Fruit fly (Drosophila melanogaster) whole organism, embryonic: ENCODE measurements around the gene JMJD5.

Source experiments
- Aef1 ChIP-seq: fragments of 200-800 bp; sonication (Bioruptor generic); IDR thresholded peaks from 3 replicates; pipeline ENCODE4 v1.3.6; 2022; ENCODE audit warnings: missing biosample characterization, missing genetic modification characterization
- Atf6 ChIP-seq: fragments of 200-800 bp; sonication (Bioruptor generic); IDR thresholded peaks from 2 replicates; pipeline ENCODE4 v1.3.6; 2022; ENCODE audit warnings: missing biosample characterization, missing genetic modification characterization
- CG10462 ChIP-seq: fragments of 200-800 bp; sonication (Bioruptor generic); optimal IDR thresholded peaks from 2 replicates; lab custom pipeline; 2016; ENCODE audit warnings: missing biosample characterization, missing genetic modification characterization
- CG10543 ChIP-seq: fragments of 200-800 bp; sonication (Bioruptor generic); optimal IDR thresholded peaks from 3 replicates; lab custom pipeline; 2017; ENCODE audit warnings: missing biosample characterization, mild to moderate bottlenecking, missing genetic modification characterization, moderate library complexity
- CG11093 ChIP-seq: fragments of 200-800 bp; sonication (Bioruptor generic); IDR thresholded peaks from 3 replicates; pipeline ENCODE4 v1.3.6; 2022; ENCODE audit warnings: missing biosample characterization, missing genetic modification characterization
- CG12071 ChIP-seq: fragments of 200-800 bp; sonication (Bioruptor generic); optimal IDR thresholded peaks from 3 replicates; lab custom pipeline; 2018; ENCODE audit warnings: missing biosample characterization, mild to moderate bottlenecking, missing genetic modification characterization
- CG12155 ChIP-seq: fragments of 200-800 bp; sonication (Bioruptor generic); optimal IDR thresholded peaks from 3 replicates; lab custom pipeline; 2016; ENCODE audit warnings: missing biosample characterization, missing genetic modification characterization
- CG1233 ChIP-seq: fragments of 200-800 bp; sonication (Bioruptor generic); optimal IDR thresholded peaks from 4 replicates; lab custom pipeline; 2018; ENCODE audit warnings: missing biosample characterization, mild to moderate bottlenecking, missing genetic modification characterization
- CG13287 ChIP-seq: fragments of 200-800 bp; sonication (Bioruptor generic); IDR thresholded peaks from 2 replicates; pipeline ENCODE4 v1.3.6; 2022; ENCODE audit warnings: missing biosample characterization, missing genetic modification characterization; ENCODE audit not compliant: partially characterized antibody
- CG13296 ChIP-seq: fragments of 200-800 bp; sonication (Bioruptor generic); optimal IDR thresholded peaks from 3 replicates; lab custom pipeline; 2018; ENCODE audit warnings: missing biosample characterization, mild to moderate bottlenecking, missing genetic modification characterization
- CG13424 ChIP-seq: fragments of 200-800 bp; sonication (Bioruptor generic); optimal IDR thresholded peaks from 2 replicates; lab custom pipeline; 2019; ENCODE audit warnings: missing biosample characterization, mild to moderate bottlenecking, missing genetic modification characterization, moderate library complexity
- CG15696 ChIP-seq: fragments of 200-800 bp; sonication (Bioruptor generic); optimal IDR thresholded peaks from 2 replicates; lab custom pipeline; 2019; ENCODE audit warnings: missing biosample characterization, mild to moderate bottlenecking, missing genetic modification characterization, moderate library complexity
- CG1602 ChIP-seq: fragments of 200-800 bp; sonication (Bioruptor generic); optimal IDR thresholded peaks from 3 replicates; lab custom pipeline; 2016; ENCODE audit warnings: missing biosample characterization, missing genetic modification characterization
- CG16863 ChIP-seq: fragments of 200-800 bp; sonication (Bioruptor generic); optimal IDR thresholded peaks from 3 replicates; lab custom pipeline; 2016; ENCODE audit warnings: missing biosample characterization, missing genetic modification characterization
- CG17385 ChIP-seq: fragments of 200-800 bp; sonication (Bioruptor generic); optimal IDR thresholded peaks from 3 replicates; lab custom pipeline; 2018; ENCODE audit warnings: missing biosample characterization, mild to moderate bottlenecking, missing genetic modification characterization
- CG2120 ChIP-seq: fragments of 200-800 bp; sonication (Bioruptor generic); optimal IDR thresholded peaks from 3 replicates; lab custom pipeline; 2016; ENCODE audit warnings: missing biosample characterization, missing genetic modification characterization
- CG30020 ChIP-seq: fragments of 200-800 bp; optimal IDR thresholded peaks from 2 replicates; lab custom pipeline; 2019; ENCODE audit warnings: missing biosample characterization, mild to moderate bottlenecking, missing genetic modification characterization, moderate library complexity
- CG3163 ChIP-seq: fragments of 200-800 bp; sonication (Bioruptor generic); optimal IDR thresholded peaks from 3 replicates; lab custom pipeline; 2016; ENCODE audit warnings: missing biosample characterization, missing genetic modification characterization
- CG32532 ChIP-seq: fragments of 200-800 bp; sonication (Bioruptor generic); IDR thresholded peaks from 2 replicates; pipeline ENCODE4 v1.3.6; 2022; ENCODE audit warnings: missing biosample characterization, missing genetic modification characterization
- CG34376 ChIP-seq: fragments of 200-800 bp; sonication (Bioruptor generic); optimal IDR thresholded peaks from 2 replicates; lab custom pipeline; 2018; ENCODE audit warnings: missing biosample characterization, mild to moderate bottlenecking, missing genetic modification characterization
- CG3847 ChIP-seq: fragments of 200-800 bp; sonication (Bioruptor generic); IDR thresholded peaks from 2 replicates; pipeline ENCODE4 v1.3.6; 2022; ENCODE audit warnings: missing biosample characterization, missing genetic modification characterization
- CG42726 ChIP-seq: fragments of 200-800 bp; sonication (Bioruptor generic); IDR thresholded peaks from 2 replicates; pipeline ENCODE4 v1.3.6; 2022; ENCODE audit warnings: missing biosample characterization, missing genetic modification characterization; ENCODE audit not compliant: partially characterized antibody
- CG43689 ChIP-seq: fragments of 200-800 bp; sonication (Bioruptor generic); IDR thresholded peaks from 2 replicates; pipeline ENCODE4 v1.3.6; 2022; ENCODE audit warnings: missing biosample characterization, missing genetic modification characterization
- CG4707 ChIP-seq: fragments of 200-800 bp; sonication (Bioruptor generic); optimal IDR thresholded peaks from 2 replicates; lab custom pipeline; 2018; ENCODE audit warnings: missing biosample characterization, mild to moderate bottlenecking, missing genetic modification characterization, moderate library complexity
- CG5953 ChIP-seq: fragments of 200-800 bp; sonication (Bioruptor generic); IDR thresholded peaks from 2 replicates; pipeline ENCODE4 v1.3.6; 2022; ENCODE audit warnings: missing biosample characterization, missing genetic modification characterization
- CG7963 ChIP-seq: fragments of 200-800 bp; sonication (Bioruptor generic); IDR thresholded peaks from 3 replicates; pipeline ENCODE4 v1.3.6; 2022; ENCODE audit warnings: missing biosample characterization, missing genetic modification characterization; ENCODE audit not compliant: partially characterized antibody
- CoRest ChIP-seq: fragments of 200-800 bp; sonication (Bioruptor generic); optimal IDR thresholded peaks from 3 replicates; lab custom pipeline; 2018; ENCODE audit warnings: missing biosample characterization, mild to moderate bottlenecking, missing genetic modification characterization, moderate library complexity
- D19B ChIP-seq: fragments of 200-800 bp; sonication (Bioruptor generic); optimal IDR thresholded peaks from 2 replicates; lab custom pipeline; 2017; ENCODE audit warnings: missing biosample characterization, mild to moderate bottlenecking, missing genetic modification characterization
- Drgx ChIP-seq: fragments of 200-800 bp; sonication (Bioruptor generic); IDR thresholded peaks from 2 replicates; pipeline ENCODE4 v1.3.6; 2022; ENCODE audit warnings: missing biosample characterization, missing genetic modification characterization
- E2f2 ChIP-seq: fragments of 200-800 bp; sonication (Bioruptor generic); IDR thresholded peaks from 2 replicates; pipeline ENCODE4 v1.3.6; 2022; ENCODE audit warnings: missing biosample characterization, missing genetic modification characterization
- Jarid2 ChIP-seq: fragments of 200-800 bp; sonication (Bioruptor generic); optimal IDR thresholded peaks from 3 replicates; lab custom pipeline; 2017; ENCODE audit warnings: mild to moderate bottlenecking, missing biosample characterization, missing genetic modification reagents, missing genetic modification characterization
- Lpt ChIP-seq: fragments of >200 bp; optimal IDR thresholded peaks from 2 replicates; lab custom pipeline; 2018; ENCODE audit warnings: missing biosample characterization, missing genetic modification characterization
- Mrtf ChIP-seq: fragments of 200-800 bp; sonication (Bioruptor generic); IDR thresholded peaks from 3 replicates; pipeline ENCODE4 v1.3.6; 2022; ENCODE audit warnings: missing biosample characterization, missing genetic modification characterization
- NC2β ChIP-seq: fragments of 200-800 bp; sonication (Bioruptor generic); optimal IDR thresholded peaks from 2 replicates; lab custom pipeline; 2016; ENCODE audit warnings: missing biosample characterization, missing genetic modification characterization
- Ptx1 ChIP-seq: fragments of 200-800 bp; sonication (Bioruptor generic); IDR thresholded peaks from 2 replicates; pipeline ENCODE4 v1.3.6; 2022; ENCODE audit warnings: missing biosample characterization, missing genetic modification characterization
- Rx ChIP-seq: fragments of 200-800 bp; sonication (Bioruptor generic); IDR thresholded peaks from 2 replicates; pipeline ENCODE4 v1.3.6; 2022; ENCODE audit warnings: missing biosample characterization, missing genetic modification characterization
- Side ChIP-seq: fragments of 200-800 bp; sonication (Bioruptor generic); optimal IDR thresholded peaks from 2 replicates; lab custom pipeline; 2016; ENCODE audit warnings: missing biosample characterization, missing genetic modification characterization
- Vsx1 ChIP-seq: fragments of 200-800 bp; sonication (Bioruptor generic); optimal IDR thresholded peaks from 2 replicates; lab custom pipeline; 2017; ENCODE audit warnings: missing biosample characterization, mild to moderate bottlenecking, missing genetic modification characterization, missing genetic modification reagents
- cad ChIP-seq: fragments of >200 bp; optimal IDR thresholded peaks from 2 replicates; lab custom pipeline; 2017; ENCODE audit warnings: missing biosample characterization, missing genetic modification characterization
- chm ChIP-seq: fragments of 200-800 bp; sonication (Bioruptor generic); IDR thresholded peaks from 2 replicates; pipeline ENCODE4 v1.3.6; 2022; ENCODE audit warnings: missing biosample characterization, missing genetic modification characterization
- dysf ChIP-seq: fragments of 200-800 bp; sonication (Bioruptor generic); IDR thresholded peaks from 3 replicates; pipeline ENCODE4 v1.3.6; 2022; ENCODE audit warnings: missing biosample characterization, missing genetic modification characterization
- eyg ChIP-seq: fragments of 200-800 bp; sonication (Bioruptor generic); optimal IDR thresholded peaks from 3 replicates; lab custom pipeline; 2016; ENCODE audit warnings: missing biosample characterization, missing genetic modification characterization
- jumu ChIP-seq: fragments of 200-800 bp; sonication (Bioruptor generic); optimal IDR thresholded peaks from 3 replicates; lab custom pipeline; 2016; ENCODE audit warnings: missing biosample characterization, missing genetic modification characterization
- maf-S ChIP-seq: fragments of 200-800 bp; sonication (Bioruptor generic); optimal IDR thresholded peaks from 2 replicates; lab custom pipeline; 2016; ENCODE audit warnings: missing biosample characterization, missing genetic modification characterization
- nerfin-2 ChIP-seq: fragments of 200-800 bp; sonication (Bioruptor generic); IDR thresholded peaks from 2 replicates; pipeline ENCODE4 v1.3.6; 2022; ENCODE audit warnings: missing biosample characterization, missing genetic modification characterization; ENCODE audit not compliant: partially characterized antibody
- nmo ChIP-seq: fragments of 200-800 bp; sonication (Bioruptor generic); optimal IDR thresholded peaks from 2 replicates; lab custom pipeline; 2018; ENCODE audit warnings: missing biosample characterization, mild to moderate bottlenecking, missing genetic modification characterization, moderate library complexity
- row ChIP-seq: fragments of 200-800 bp; sonication (Bioruptor generic); IDR thresholded peaks from 3 replicates; pipeline ENCODE4 v1.3.6; 2022; ENCODE audit warnings: missing biosample characterization, missing genetic modification characterization
- sens ChIP-seq: fragments of 200-800 bp; sonication (Bioruptor generic); peaks from one replicate; lab custom pipeline; 2016; ENCODE audit warnings: missing biosample characterization, missing genetic modification characterization
- sisA ChIP-seq: fragments of 200-800 bp; sonication (Bioruptor generic); IDR thresholded peaks from 2 replicates; pipeline ENCODE4 v1.3.6; 2022; ENCODE audit warnings: missing biosample characterization, missing genetic modification characterization
- sqz ChIP-seq: fragments of 200-800 bp; sonication (Bioruptor generic); optimal IDR thresholded peaks from 3 replicates; lab custom pipeline; 2018; ENCODE audit warnings: missing biosample characterization, mild to moderate bottlenecking, missing genetic modification characterization
- tgo ChIP-seq: fragments of 200-800 bp; sonication (Bioruptor generic); IDR thresholded peaks from 3 replicates; pipeline ENCODE4 v1.3.6; 2022; ENCODE audit warnings: missing biosample characterization, missing genetic modification characterization
- wor ChIP-seq: fragments of 200-800 bp; sonication (Bioruptor generic); IDR thresholded peaks from 2 replicates; pipeline ENCODE4 v1.3.6; 2022; ENCODE audit warnings: missing biosample characterization, missing genetic modification characterization

Gene JMJD5

DNA sequence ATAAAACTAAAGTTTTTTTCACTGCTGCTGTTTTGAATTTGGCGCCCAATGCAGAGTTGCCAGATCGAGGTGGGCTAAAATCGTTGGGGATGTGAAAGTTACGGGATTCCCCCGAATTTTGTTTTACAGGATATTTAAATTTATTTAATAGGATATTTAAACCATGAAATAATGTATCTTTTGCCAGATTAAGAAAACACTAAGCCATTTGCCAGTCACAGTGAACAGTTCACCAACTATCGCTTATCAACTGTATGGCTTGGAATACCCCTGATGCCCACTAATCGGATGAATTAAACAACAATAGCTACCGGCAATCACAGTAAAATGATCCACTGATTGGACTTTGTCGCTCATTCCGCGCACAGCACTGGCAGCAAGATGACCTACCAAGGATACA, 9.9 kb upstream of the JMJD5 start, which contains the start of gene Dci (continued):
- TF ChIP-seq D19B (GFP tag; lab: Kevin White, UChicago), result no peak
- TF ChIP-seq Jarid2 (GFP tag; lab: Kevin White, UChicago), result no peak
- no peak for TF ChIP-seq Drgx
- no peak for TF ChIP-seq CG1233 (GFP tag; lab: Kevin White, UChicago)
- peak; percentile 96 for TF ChIP-seq E2f2 (GFP tag; lab: Robert Waterston, UW)
- peak; percentile 96 for TF ChIP-seq row (GFP tag; lab: Robert Waterston, UW)
- TF ChIP-seq CG42726 (GFP tag; lab: Robert Waterston, UW), result peak; percentile 48; the same call in 1 of the 2 replicates
- TF ChIP-seq CG16863, result peak; percentile 46
- TF ChIP-seq sqz (GFP tag; lab: Kevin White, UChicago), result no peak
- no peak for TF ChIP-seq cad (GFP tag; lab: Kevin White, UChicago)
- TF ChIP-seq CG3847 (GFP tag; lab: Robert Waterston, UW), result peak; percentile 88
- TF ChIP-seq chm, result no peak
- TF ChIP-seq CG13296 (GFP tag; lab: Kevin White, UChicago), result no peak
- peak; percentile 71 for TF ChIP-seq CG1602 (GFP tag; lab: Kevin White, UChicago)
- TF ChIP-seq CG13424 (tag; lab: Kevin White, UChicago), result peak; percentile 68
- peak; percentile 39 for TF ChIP-seq CG10462 (GFP tag; lab: Kevin White, UChicago)
- peak; percentile 65 for TF ChIP-seq CG7963
- peak; percentile 57 for TF ChIP-seq CG5953
- no peak for TF ChIP-seq Lpt (GFP tag; lab: Kevin White, UChicago)
- TF ChIP-seq CG13287 (GFP tag; lab: Robert Waterston, UW), result peak; percentile 91
- TF ChIP-seq Vsx1 (GFP tag; lab: Kevin White, UChicago), result no peak
- peak; percentile 72 for TF ChIP-seq jumu
- TF ChIP-seq CG4707 (GFP tag; lab: Kevin White, UChicago), result no peak
- peak; percentile 81 for TF ChIP-seq CG32532 (GFP tag; lab: Robert Waterston, UW)
- peak; percentile 91 for TF ChIP-seq sisA (GFP tag; lab: Robert Waterston, UW)
- TF ChIP-seq CG30020 (tag; lab: Kevin White, UChicago), result no peak
- TF ChIP-seq CoRest (tag; lab: Kevin White, UChicago), result peak; percentile 84
- no peak for TF ChIP-seq eyg (GFP tag; lab: Kevin White, UChicago)
- TF ChIP-seq CG15696 (tag; lab: Kevin White, UChicago), result peak; percentile 43
- TF ChIP-seq CG43689 (GFP tag; lab: Robert Waterston, UW), result 0 out of 2 replicates have a peak, but pooled peaks have one; percentile 16
- TF ChIP-seq CG34376 (GFP tag; lab: Kevin White, UChicago), result no peak
- TF ChIP-seq Mrtf, result 0 out of 3 replicates have a peak, but pooled peaks have one; percentile 38
- peak; percentile 78 for TF ChIP-seq Rx (GFP tag; lab: Robert Waterston, UW)
- TF ChIP-seq nmo (GFP tag; lab: Kevin White, UChicago), result peak; percentile 74
- peak; percentile 87 for TF ChIP-seq Aef1
- TF ChIP-seq Side (GFP tag; lab: Kevin White, UChicago), result peak; percentile 29
- TF ChIP-seq NC2β (GFP tag; lab: Kevin White, UChicago), result peak; percentile 46
- peak; percentile 97 for TF ChIP-seq sens (GFP tag; lab: Kevin White, UChicago)
- TF ChIP-seq CG11093 (GFP tag; lab: Robert Waterston, UW), result peak; percentile 69; the same call in 2 of the 3 replicates
- TF ChIP-seq CG2120 (GFP tag; lab: Kevin White, UChicago), result peak; percentile 83
- peak; percentile 70 for TF ChIP-seq wor (GFP tag; lab: Robert Waterston, UW)
- TF ChIP-seq nerfin-2 (GFP tag; lab: Robert Waterston, UW), result peak; percentile 53; the same call in 1 of the 2 replicates
- TF ChIP-seq Ptx1, result peak; percentile 80
- peak; percentile 52 for TF ChIP-seq maf-S
- TF ChIP-seq Atf6 (GFP tag; lab: Robert Waterston, UW), result peak; percentile 76
- TF ChIP-seq tgo (GFP tag; lab: Robert Waterston, UW), result peak; percentile 70
- peak; percentile 72 for TF ChIP-seq CG12155 (GFP tag; lab: Kevin White, UChicago)
- TF ChIP-seq CG3163, result peak; percentile 1
- TF ChIP-seq CG12071 (GFP tag; lab: Kevin White, UChicago), result no peak
- TF ChIP-seq CG10543, result no peak
- peak; percentile 24 for TF ChIP-seq CG17385 (GFP tag; lab: Kevin White, UChicago)
- TF ChIP-seq dysf (GFP tag; lab: Robert Waterston, UW), result peak; percentile 59
